Fruit fly (Drosophila melanogaster): ENCODE measurements around the gene cm.

Gene cm

DNA sequence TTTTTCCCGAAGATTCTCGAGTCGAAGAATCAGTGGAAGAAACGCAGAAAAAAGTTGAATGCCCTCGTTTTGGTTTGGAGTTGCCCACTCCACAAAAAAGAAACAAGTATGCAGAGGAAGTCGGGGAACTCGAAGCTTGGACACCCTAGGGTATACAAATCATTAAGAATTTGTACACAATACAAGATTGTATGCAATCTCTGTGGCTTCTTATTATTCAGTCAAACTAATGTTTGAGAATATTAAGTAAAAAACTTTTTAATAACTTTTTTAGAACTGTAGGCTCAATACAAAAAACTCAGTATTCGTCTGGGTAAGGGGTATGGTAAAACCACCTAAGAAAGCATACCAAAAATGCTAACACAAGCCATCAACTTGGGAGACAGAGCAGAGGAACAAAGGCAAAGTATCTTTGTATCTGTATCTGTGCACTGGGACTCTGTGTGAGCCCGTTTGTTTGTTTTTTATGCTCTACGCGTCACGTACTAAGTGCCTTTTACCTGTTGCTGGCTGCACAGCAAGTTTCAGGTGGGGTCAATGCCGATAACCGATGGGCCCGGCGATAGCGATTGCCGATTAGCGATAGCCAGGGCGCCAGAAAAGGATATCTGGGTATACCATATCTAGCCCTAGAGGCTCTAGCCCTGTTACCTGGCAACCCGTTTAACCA, 25.6 kb downstream of the cm start (continued):
- TF ChIP-seq danr (GFP tag; IDR thresholded peaks at IDR 0.05) (peak; percentile 33; the same call in 1 of the 2 replicates), repo (GFP tag; optimal IDR thresholded peaks at IDR 0.05) (peak; percentile 48), Fer1 (GFP tag; optimal IDR thresholded peaks at IDR 0.05) (peak; percentile 9), amos (GFP tag; IDR thresholded peaks at IDR 0.05; ENCODE audit: partially characterized antibody) (peak; percentile 53; the same call in 1 of the 2 replicates), Adf1 (GFP tag; IDR thresholded peaks at IDR 0.05) (no peak), fd3F (GFP tag; optimal IDR thresholded peaks at IDR 0.05) (no peak), kay (GFP tag; optimal IDR thresholded peaks at IDR 0.05) (peak; percentile 56), CG10431 (GFP tag; optimal IDR thresholded peaks at IDR 0.05) (peak; percentile 74), Ravus (GFP tag; IDR thresholded peaks at IDR 0.05) (peak; percentile 15), ind (GFP tag; optimal IDR thresholded peaks at IDR 0.05) (peak; percentile 64), Dref (GFP tag; IDR thresholded peaks at IDR 0.05) (peak; percentile 59), wor (GFP tag; IDR thresholded peaks at IDR 0.05) (peak; percentile 60), ap (GFP tag; IDR thresholded peaks at IDR 0.05) (0 out of 2 replicates have a peak, but pooled peaks have one; percentile 24), vvl (GFP tag; IDR thresholded peaks at IDR 0.05) (peak; percentile 86), hb (GFP tag; IDR thresholded peaks at IDR 0.05; ENCODE audit: partially characterized antibody) (peak; percentile 62; the same call in 2 of the 3 replicates), CG16779 (GFP tag; IDR thresholded peaks at IDR 0.05) (no peak), Opbp (GFP tag; IDR thresholded peaks at IDR 0.05; ENCODE audit: partially characterized antibody) (peak; percentile 74; the same call in 2 of the 3 replicates), otp (GFP tag; IDR thresholded peaks at IDR 0.05) (peak; percentile 85), aop (GFP tag; IDR thresholded peaks at IDR 0.05) (no peak), Stat92E (GFP tag; optimal IDR thresholded peaks at IDR 0.05) (peak in 1 of 3 experiments; percentile 76), lilli (GFP tag; optimal IDR thresholded peaks at IDR 0.05) (peak; percentile 83), CG10267 (tag; optimal IDR thresholded peaks at IDR 0.05) (peak; percentile 83), dan (GFP tag; IDR thresholded peaks at IDR 0.05) (no peak; the same call in 1 of the 2 replicates), NC2β (GFP tag; optimal IDR thresholded peaks at IDR 0.05) (peak; percentile 88), CG2116 (GFP tag; optimal IDR thresholded peaks at IDR 0.05) (peak; percentile 22), Xrp1 (GFP tag; IDR thresholded peaks at IDR 0.05) (peak; percentile 89), tna (GFP tag; IDR thresholded peaks at IDR 0.05; ENCODE audit: partially characterized antibody) (peak; percentile 49; the same call in 1 of the 2 replicates), CG8359 (GFP tag; optimal IDR thresholded peaks at IDR 0.05; ENCODE audit: borderline replicate concordance) (peak; percentile 41), CG33557 (GFP tag; optimal IDR thresholded peaks at IDR 0.05) (peak; percentile 84), B-H2 (GFP tag; optimal IDR thresholded peaks at IDR 0.05) (no peak), CG32767 (GFP tag; IDR thresholded peaks at IDR 0.05) (0 out of 2 replicates have a peak, but pooled peaks have one; percentile 39), CG7786 (GFP tag; optimal IDR thresholded peaks at IDR 0.05) (peak; percentile 74), sr (GFP tag; IDR thresholded peaks at IDR 0.05) (no peak), CG11560 (tag; IDR thresholded peaks at IDR 0.05) (peak; percentile 16; the same call in 1 of the 3 replicates), gt (GFP tag; IDR thresholded peaks at IDR 0.05) (0 out of 2 replicates have a peak, but pooled peaks have one; percentile 39), Deaf1 (tag; optimal IDR thresholded peaks at IDR 0.05) (peak; percentile 48), tx (GFP tag; optimal IDR thresholded peaks at IDR 0.05) (peak; percentile 63), CG12942 (GFP tag; optimal IDR thresholded peaks at IDR 0.05) (peak; percentile 34), CG17568 (GFP tag; optimal IDR thresholded peaks at IDR 0.05) (peak; percentile 67), Dad (GFP tag; optimal IDR thresholded peaks at IDR 0.05) (peak; percentile 40), CG13287 (GFP tag; IDR thresholded peaks at IDR 0.05; ENCODE audit: partially characterized antibody) (peak; percentile 10; the same call in 1 of the 2 replicates), sima (GFP tag; optimal IDR thresholded peaks at IDR 0.05) (no peak), CG9215 (GFP tag; IDR thresholded peaks at IDR 0.05) (peak; percentile 44; the same call in 1 of the 2 replicates), pan (optimal IDR thresholded peaks at IDR 0.05) (peak in 1 of 2 experiments; percentile 15), pan (GFP tag; optimal IDR thresholded peaks at IDR 0.05 in 1 of 2, IDR thresholded peaks at IDR 0.05 in 1 of 2) (peak in 1 of 2 experiments; percentile 66), jigr1 (GFP tag; IDR thresholded peaks at IDR 0.05) (no peak), ac (GFP tag; optimal IDR thresholded peaks at IDR 0.05) (no peak), bsh (GFP tag; optimal IDR thresholded peaks at IDR 0.05) (peak; percentile 81 to 94), nom (GFP tag; optimal IDR thresholded peaks at IDR 0.05) (peak; percentile 32)
